Worm (Caenorhabditis elegans): ENCODE results near the gene srb-3.

DNA sequence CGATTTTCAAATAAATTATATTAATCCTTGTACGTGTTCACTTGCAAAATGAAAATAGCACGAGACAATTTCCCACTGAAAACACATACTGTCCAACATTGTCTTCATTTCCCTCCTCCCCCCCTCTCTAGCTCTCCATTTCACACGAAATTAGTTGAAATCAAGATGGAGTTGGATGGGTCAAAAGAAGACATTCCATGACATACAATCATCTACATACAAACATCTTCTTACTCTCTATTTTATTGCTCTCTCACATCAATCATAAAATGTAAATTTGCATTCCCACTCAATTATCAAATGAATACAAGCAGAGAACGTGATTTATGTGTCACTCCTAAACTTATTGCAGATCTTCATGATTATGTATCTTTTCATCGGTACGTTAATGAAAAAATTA is 50.9 kb downstream of the srb-3 start, which contains the start of gene srsy-1:
- no peak for TF ChIP-seq him-1 (tag; optimal IDR thresholded peaks at IDR 0.05)
- no peak for TF ChIP-seq dao-5 (tag; optimal IDR thresholded peaks at IDR 0.05)
- no peak for TF ChIP-seq W03F9.2 (tag; optimal IDR thresholded peaks at IDR 0.05)

Measured in whole organism, L4/young adult.